ENCODE assay signal across 3 worm cellular contexts in the genomic region with DNA sequence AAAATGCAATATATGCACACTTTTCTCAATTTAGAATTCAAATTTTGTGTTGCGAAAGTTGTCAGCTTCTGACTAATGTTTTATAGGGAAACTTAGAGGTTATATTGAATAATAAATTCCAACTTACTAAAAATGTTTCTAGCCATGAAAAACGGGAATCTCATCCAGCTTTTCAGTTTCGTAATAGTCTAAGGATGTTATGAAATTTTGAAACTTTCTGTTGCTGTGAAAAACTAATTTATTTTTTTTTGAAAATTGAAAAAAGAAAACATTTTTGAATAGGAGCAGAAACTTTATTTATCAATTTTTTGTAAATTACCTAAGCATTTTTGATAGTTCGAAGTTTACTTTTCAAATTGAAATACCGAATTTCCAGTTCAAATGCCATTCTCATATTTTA.
TF ChIP-seq lines count a peak whose summit lies in the region.

No protein-coding gene starts in this region.

TF ChIP-seq in whole organism, L1 larva, 84 proteins besides CTCF, POLR2A, EP300 and RAD21:
- TF ChIP-seq unc-86 (tag; optimal IDR thresholded peaks at IDR 0.05; lab: Kevin White, UChicago) (no peak), egl-13 (tag; optimal IDR thresholded peaks at IDR 0.05; lab: Kevin White, UChicago) (peak; percentile 33), mef-2 (tag; optimal IDR thresholded peaks at IDR 0.05; lab: Kevin White, UChicago) (no peak), nhr-84 (tag; optimal IDR thresholded peaks at IDR 0.05; lab: Kevin White, UChicago) (no peak), dsc-1 (tag; optimal IDR thresholded peaks at IDR 0.05; lab: Kevin White, UChicago) (no peak), nhr-19 (GFP tag; conservative IDR thresholded peaks at IDR 0.05; lab: Robert Waterston, UW) (no peak), nhr-20 (tag; optimal IDR thresholded peaks at IDR 0.05; lab: Kevin White, UChicago) (no peak), skn-1 (tag; optimal IDR thresholded peaks at IDR 0.05; lab: Kevin White, UChicago) (peak; percentile 48), zag-1 (tag; optimal IDR thresholded peaks at IDR 0.05; lab: Kevin White, UChicago) (no peak), Y116A8C.19 (tag; optimal IDR thresholded peaks at IDR 0.05; lab: Kevin White, UChicago; ENCODE audit: borderline replicate concordance) (no peak), rnt-1 (tag; optimal IDR thresholded peaks at IDR 0.05; lab: Kevin White, UChicago) (no peak), unc-30 (tag; optimal IDR thresholded peaks at IDR 0.05; lab: Kevin White, UChicago) (no peak)
TF ChIP-seq in whole organism, L1 larva: peak in this region for 2.

TF ChIP-seq in whole organism, L2 larva, 48 proteins besides CTCF, POLR2A, EP300 and RAD21:
- TF ChIP-seq egl-27 (tag; optimal IDR thresholded peaks at IDR 0.05; lab: Kevin White, UChicago), result no peak
- no peak for TF ChIP-seq ztf-1 (GFP tag; conservative IDR thresholded peaks at IDR 0.05; lab: Robert Waterston, UW)
- no peak for TF ChIP-seq lin-39 (tag; optimal IDR thresholded peaks at IDR 0.05; lab: Kevin White, UChicago)
- no peak for TF ChIP-seq peb-1 (tag; optimal IDR thresholded peaks at IDR 0.05; lab: Kevin White, UChicago)
- TF ChIP-seq unc-55 (GFP tag; optimal IDR thresholded peaks at IDR 0.05; lab: Kevin White, UChicago), result peak; percentile 50
- TF ChIP-seq ztf-11 (tag; optimal IDR thresholded peaks at IDR 0.05; lab: Kevin White, UChicago), result no peak
- no peak for TF ChIP-seq nhr-12 (tag; optimal IDR thresholded peaks at IDR 0.05; lab: Kevin White, UChicago)
- TF ChIP-seq alr-1 (tag; optimal IDR thresholded peaks at IDR 0.05; lab: Kevin White, UChicago), result no peak

TF ChIP-seq in whole organism, young adult, 124 proteins besides CTCF, POLR2A, EP300 and RAD21:
- TF ChIP-seq cebp-1 (GFP tag; IDR thresholded peaks at IDR 0.05; lab: Robert Waterston, UW) (no peak), cebp-1 (tag; optimal IDR thresholded peaks at IDR 0.05; lab: Kevin White, UChicago) (peak; percentile 66), ztf-28 (GFP tag; IDR thresholded peaks at IDR 0.05; lab: Robert Waterston, UW) (no peak)
